Fruit fly (Drosophila melanogaster) whole organism, adult: Measurements from ENCODE around the gene CG13049.

Experiments used
- CG11617 ChIP-seq: fragments of 200-800 bp; sonication (Bioruptor generic); optimal IDR thresholded peaks from 2 replicates; lab custom pipeline; 2017; ENCODE audit warnings: mild to moderate bottlenecking, missing biosample characterization, missing genetic modification reagents, missing genetic modification characterization
- CG12768 ChIP-seq: fragments of 200-800 bp; sonication (Bioruptor generic); optimal IDR thresholded peaks from 2 replicates; lab custom pipeline; 2017; ENCODE audit warnings: missing biosample characterization, missing genetic modification characterization, mild to moderate bottlenecking, moderate library complexity, missing genetic modification reagents
- CG14711 ChIP-seq: fragments of 200-800 bp; sonication (Bioruptor generic); optimal IDR thresholded peaks from 2 replicates; lab custom pipeline; 2018; ENCODE audit warnings: missing biosample characterization, mild to moderate bottlenecking, missing genetic modification characterization, moderate library complexity
- CG1620 ChIP-seq: fragments of 200-800 bp; sonication (Bioruptor generic); optimal IDR thresholded peaks from 2 replicates; lab custom pipeline; 2016; ENCODE audit warnings: missing biosample characterization, missing genetic modification characterization
- CG33017 ChIP-seq: fragments of 200-800 bp; sonication (Bioruptor generic); optimal IDR thresholded peaks from 2 replicates; lab custom pipeline; 2018; ENCODE audit warnings: missing biosample characterization, mild to moderate bottlenecking, missing genetic modification characterization, moderate library complexity
- CG5204 ChIP-seq: fragments of 200-800 bp; sonication (Bioruptor generic); optimal IDR thresholded peaks from 2 replicates; lab custom pipeline; 2016; ENCODE audit warnings: missing biosample characterization, missing genetic modification characterization
- CG7045 ChIP-seq: fragments of 200-800 bp; sonication (Bioruptor generic); optimal IDR thresholded peaks from 2 replicates; lab custom pipeline; 2017; ENCODE audit warnings: missing biosample characterization, mild to moderate bottlenecking, missing genetic modification characterization
- CG7101 ChIP-seq: fragments of 200-800 bp; sonication (Bioruptor generic); optimal IDR thresholded peaks from 2 replicates; lab custom pipeline; 2018; ENCODE audit warnings: missing biosample characterization, mild to moderate bottlenecking, missing genetic modification characterization, moderate library complexity
- Clk ChIP-seq: fragments of 200-800 bp; sonication (Bioruptor generic); optimal IDR thresholded peaks from 2 replicates; lab custom pipeline; 2017; ENCODE audit warnings: missing biosample characterization, missing genetic modification characterization
- Crg-1 ChIP-seq: fragments of 200-800 bp; sonication (Bioruptor generic); optimal IDR thresholded peaks from 2 replicates; lab custom pipeline; 2016; ENCODE audit warnings: missing biosample characterization, missing genetic modification characterization
- Hr96 ChIP-seq: fragments of 200-800 bp; sonication (Bioruptor generic); optimal IDR thresholded peaks from 2 replicates; lab custom pipeline; 2016; ENCODE audit warnings: missing biosample characterization, missing genetic modification characterization
- Mnt ChIP-seq: fragments of 200-800 bp; sonication (Bioruptor generic); optimal IDR thresholded peaks from 2 replicates; lab custom pipeline; 2016; ENCODE audit warnings: missing biosample characterization, mild to moderate bottlenecking, missing genetic modification characterization
- bab1 ChIP-seq: fragments of 200-800 bp; sonication (Bioruptor generic); optimal IDR thresholded peaks from 3 replicates; lab custom pipeline; 2019; ENCODE audit warnings: missing biosample characterization, mild to moderate bottlenecking, missing genetic modification characterization, moderate library complexity
- cic ChIP-seq: fragments of 200-800 bp; sonication (Bioruptor generic); optimal IDR thresholded peaks from 2 replicates; lab custom pipeline; 2017; ENCODE audit warnings: missing biosample characterization, mild to moderate bottlenecking, missing genetic modification characterization, moderate library complexity
- cnc ChIP-seq, 2 experiments: fragments of >200 bp; optimal IDR thresholded peaks; 2 replicates each; lab custom pipeline; 2017
- kay ChIP-seq: fragments of 200-800 bp; sonication (Bioruptor generic); peaks from one replicate; lab custom pipeline; 2016; ENCODE audit warnings: missing biosample characterization, missing genetic modification characterization, borderline replicate concordance
- ovo ChIP-seq: fragments of 200-800 bp; sonication (Bioruptor generic); optimal IDR thresholded peaks from 2 replicates; lab custom pipeline; 2016; ENCODE audit warnings: missing biosample characterization, missing genetic modification characterization
- pad ChIP-seq: fragments of 200-800 bp; sonication (Bioruptor generic); optimal IDR thresholded peaks from 3 replicates; lab custom pipeline; 2017; ENCODE audit warnings: missing biosample characterization, missing genetic modification characterization, mild to moderate bottlenecking, moderate library complexity, missing genetic modification reagents
- tj ChIP-seq: fragments of 200-800 bp; sonication (Bioruptor generic); optimal IDR thresholded peaks from 3 replicates; lab custom pipeline; 2017; ENCODE audit warnings: missing biosample characterization, mild to moderate bottlenecking, missing genetic modification characterization, moderate library complexity
- toe ChIP-seq: fragments of 200-800 bp; sonication (Bioruptor generic); optimal IDR thresholded peaks from 2 replicates; lab custom pipeline; 2016; ENCODE audit warnings: missing biosample characterization, missing genetic modification characterization

CG13049 gene

DNA sequence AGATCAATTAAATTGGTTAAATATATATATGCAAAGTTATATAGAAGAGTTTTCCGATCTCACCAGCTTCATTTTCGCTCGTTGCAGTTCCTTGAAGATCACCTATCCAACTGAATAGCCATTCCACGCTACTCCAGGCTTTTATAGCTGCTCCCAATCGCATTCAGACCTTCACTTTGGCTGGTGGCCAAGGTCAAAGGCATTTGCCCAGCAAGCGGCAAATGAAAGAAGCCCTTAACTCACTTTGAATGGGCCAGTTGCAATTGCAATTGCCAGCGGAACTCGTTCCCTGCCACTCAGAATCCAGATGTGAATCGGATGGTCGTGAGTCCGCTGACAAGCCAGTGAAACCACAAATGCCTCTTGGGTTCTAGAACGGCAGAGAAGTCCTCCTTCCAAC lies 20.2 kb downstream of the CG13049 start, which contains the start of gene CG34247:
CG34247 (minus strand) TSS at position 101 of the 400 bp plus-strand sequence.
- TF ChIP-seq Hr96 (GFP tag; lab: Kevin White, UChicago) (no peak), CG11617 (GFP tag; lab: Kevin White, UChicago) (no peak), CG1620 (GFP tag; lab: Kevin White, UChicago) (no peak), toe (GFP tag; lab: Kevin White, UChicago) (no peak), cnc (optimal IDR thresholded peaks at IDR 0.05; lab: Kevin White, UChicago) (no peak), ovo (GFP tag; lab: Kevin White, UChicago) (no peak), kay (GFP tag; lab: Kevin White, UChicago) (no peak), CG7101 (tag; lab: Kevin White, UChicago) (no peak), CG7045 (GFP tag; lab: Kevin White, UChicago) (no peak), tj (GFP tag; lab: Kevin White, UChicago) (no peak), Clk (GFP tag; lab: Kevin White, UChicago) (no peak), Mnt (GFP tag; lab: Kevin White, UChicago) (no peak), bab1 (GFP tag; lab: Kevin White, UChicago) (no peak), cic (GFP tag; lab: Kevin White, UChicago) (no peak), Crg-1 (GFP tag; lab: Kevin White, UChicago) (no peak), CG5204 (GFP tag; lab: Kevin White, UChicago) (no peak), pad (GFP tag; lab: Kevin White, UChicago) (no peak)

DNA sequence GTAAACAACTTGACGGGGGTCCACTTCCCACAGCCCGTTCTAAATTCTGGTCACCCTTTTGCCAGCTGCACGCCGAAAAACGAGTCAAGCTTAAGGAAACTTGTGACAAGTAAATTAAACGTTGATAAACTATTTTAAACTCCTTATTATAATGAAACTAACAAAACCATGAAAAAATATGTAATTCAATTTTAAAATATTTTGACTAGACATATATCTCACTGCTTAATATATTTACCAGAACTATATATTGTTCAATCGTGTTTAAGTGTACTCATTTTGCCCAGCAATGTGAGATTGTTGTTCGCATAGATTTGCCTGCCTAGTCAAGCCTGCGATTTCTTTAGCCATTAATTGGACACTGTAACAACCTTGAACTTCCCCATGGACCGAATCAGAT lies 22.2 kb downstream of the CG13049 start, which contains the start of gene CG13053:
CG13053 (minus strand) TSS at position 171 of the 400 bp plus-strand sequence.
- no peak for TF ChIP-seq CG7045 (GFP tag; lab: Kevin White, UChicago)
- TF ChIP-seq Mnt (GFP tag; lab: Kevin White, UChicago): no peak
- TF ChIP-seq Hr96 (GFP tag; lab: Kevin White, UChicago): no peak
- no peak for TF ChIP-seq Crg-1 (GFP tag; lab: Kevin White, UChicago)
- TF ChIP-seq CG7101 (tag; lab: Kevin White, UChicago): no peak
- no peak for TF ChIP-seq cic (GFP tag; lab: Kevin White, UChicago)
- TF ChIP-seq CG14711 (tag; lab: Kevin White, UChicago): no peak
- TF ChIP-seq kay (GFP tag; lab: Kevin White, UChicago): no peak
- TF ChIP-seq tj (GFP tag; lab: Kevin White, UChicago): no peak
- no peak for TF ChIP-seq CG1620 (GFP tag; lab: Kevin White, UChicago)
- TF ChIP-seq toe (GFP tag; lab: Kevin White, UChicago): no peak
- TF ChIP-seq CG5204 (GFP tag; lab: Kevin White, UChicago): no peak
- no peak for TF ChIP-seq CG12768 (GFP tag; lab: Kevin White, UChicago)
- TF ChIP-seq CG33017 (tag; lab: Kevin White, UChicago): no peak
- TF ChIP-seq cnc (optimal IDR thresholded peaks at IDR 0.05; lab: Kevin White, UChicago): no peak
- TF ChIP-seq CG11617 (GFP tag; lab: Kevin White, UChicago): no peak
- no peak for TF ChIP-seq bab1 (GFP tag; lab: Kevin White, UChicago)
- TF ChIP-seq pad (GFP tag; lab: Kevin White, UChicago): no peak

DNA sequence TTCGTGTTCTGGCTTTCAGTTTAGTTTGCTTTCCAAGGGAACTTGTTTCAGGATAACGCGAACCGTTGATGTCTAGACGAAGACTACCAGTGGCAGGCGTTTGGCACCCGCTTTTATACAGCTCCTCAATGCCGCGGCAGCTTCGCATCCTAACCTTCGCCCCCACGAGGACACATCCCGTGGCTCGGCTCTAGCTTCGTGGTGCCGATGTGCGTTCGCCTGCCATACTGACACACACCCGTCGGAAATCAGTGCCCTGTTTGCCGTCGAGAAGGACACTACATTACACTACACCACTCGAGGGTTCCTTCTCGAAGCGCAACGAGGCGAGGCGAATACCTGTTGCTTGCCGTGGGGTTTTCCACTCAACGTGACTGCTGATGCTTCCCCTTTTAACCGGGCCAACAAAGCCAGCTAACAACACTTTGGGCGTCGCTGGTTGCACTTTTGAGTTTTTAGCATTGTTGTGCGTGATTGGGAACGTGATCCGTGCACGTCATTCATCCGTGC lies 24.6 kb downstream of the CG13049 start, which contains the start of gene CG13054:
CG13054 (minus strand) TSS at position 74 of the 510 bp plus-strand sequence.
- TF ChIP-seq Crg-1 (GFP tag; lab: Kevin White, UChicago) (no peak), CG1620 (GFP tag; lab: Kevin White, UChicago) (no peak), Clk (GFP tag; lab: Kevin White, UChicago) (no peak), kay (GFP tag; lab: Kevin White, UChicago) (no peak), cnc (optimal IDR thresholded peaks at IDR 0.05; lab: Kevin White, UChicago) (no peak), CG7045 (GFP tag; lab: Kevin White, UChicago) (no peak), CG7101 (tag; lab: Kevin White, UChicago) (no peak), CG12768 (GFP tag; lab: Kevin White, UChicago) (no peak), cic (GFP tag; lab: Kevin White, UChicago) (no peak), toe (GFP tag; lab: Kevin White, UChicago) (no peak), CG33017 (tag; lab: Kevin White, UChicago) (no peak), CG5204 (GFP tag; lab: Kevin White, UChicago) (no peak)

- TF ChIP-seq tj (GFP tag; lab: Kevin White, UChicago) (no peak), CG1620 (GFP tag; lab: Kevin White, UChicago) (no peak), cnc (optimal IDR thresholded peaks at IDR 0.05; lab: Kevin White, UChicago) (no peak), kay (GFP tag; lab: Kevin White, UChicago) (no peak), CG11617 (GFP tag; lab: Kevin White, UChicago) (no peak), Hr96 (GFP tag; lab: Kevin White, UChicago) (no peak), ovo (GFP tag; lab: Kevin White, UChicago) (no peak), cic (GFP tag; lab: Kevin White, UChicago) (no peak), CG5204 (GFP tag; lab: Kevin White, UChicago) (no peak), CG33017 (tag; lab: Kevin White, UChicago) (no peak), Crg-1 (GFP tag; lab: Kevin White, UChicago) (no peak)
Measured at dm6 chr3L:16252255-16252654, 29.5 kb downstream of the CG13049 start, which contains the start of gene CG13055. Gene CG13055, minus strand, starts transcription at chr3L:16252355.

- TF ChIP-seq ovo (GFP tag; lab: Kevin White, UChicago): no peak
- TF ChIP-seq bab1 (GFP tag; lab: Kevin White, UChicago): no peak
- no peak for TF ChIP-seq tj (GFP tag; lab: Kevin White, UChicago)
- no peak for TF ChIP-seq CG14711 (tag; lab: Kevin White, UChicago)
- TF ChIP-seq cic (GFP tag; lab: Kevin White, UChicago): no peak
- TF ChIP-seq Crg-1 (GFP tag; lab: Kevin White, UChicago): no peak
- TF ChIP-seq Mnt (GFP tag; lab: Kevin White, UChicago): no peak
- TF ChIP-seq kay (GFP tag; lab: Kevin White, UChicago): no peak
- TF ChIP-seq Hr96 (GFP tag; lab: Kevin White, UChicago): no peak
- no peak for TF ChIP-seq CG7101 (tag; lab: Kevin White, UChicago)
Measured at dm6 chr3L:16241296-16241695, 40.4 kb downstream of the CG13049 start.
